Worm (Caenorhabditis elegans) whole organism, L1 larva: ENCODE results near the gene vps-24.

ENCODE experiments used
- C16A3.4 ChIP-seq: fragments of 150-350 bp; optimal IDR thresholded peaks from 2 replicates; lab custom pipeline; 2014; ENCODE audit warnings: missing biosample characterization, missing genetic modification characterization
- aha-1 ChIP-seq: fragments of 150-350 bp; optimal IDR thresholded peaks from 2 replicates; lab custom pipeline; 2014; ENCODE audit warnings: missing biosample characterization, missing genetic modification characterization
- alr-1 ChIP-seq: fragments of 200-800 bp; sonication (Bioruptor generic); optimal IDR thresholded peaks from 2 replicates; lab custom pipeline; 2018; ENCODE audit warnings: borderline replicate concordance, mild to moderate bottlenecking, missing genetic modification characterization, missing compliant biosample characterization
- ama-1 ChIP-seq: fragments of 150-350 bp; optimal IDR thresholded peaks from 2 replicates; lab custom pipeline; 2014
- blmp-1 ChIP-seq: fragments of 150-350 bp; optimal IDR thresholded peaks from 2 replicates; lab custom pipeline; 2014; ENCODE audit warnings: missing biosample characterization, missing genetic modification characterization
- ceh-8 ChIP-seq: fragments of 200-800 bp; sonication (Bioruptor generic); optimal IDR thresholded peaks from 2 replicates; lab custom pipeline; 2018; ENCODE audit warnings: mild to moderate bottlenecking, missing genetic modification characterization, moderate library complexity, missing compliant biosample characterization
- ceh-82 ChIP-seq, 3 experiments: fragments of 150-350 bp in 1 of 3; sonication (generic microtip) in 2 of 3; optimal IDR thresholded peaks; 2 replicates each; lab custom pipeline; 2014 to 2017; ENCODE audit warnings: missing biosample characterization in 3 of 3, missing genetic modification characterization in 3 of 3
- ceh-88 ChIP-seq: fragments of 200-800 bp; sonication (Bioruptor generic); IDR thresholded peaks from 2 replicates; pipeline ENCODE4 v1.3.6; 2022; ENCODE audit warnings: missing genetic modification characterization, missing compliant biosample characterization
- ceh-90 ChIP-seq: sonication (generic microtip); optimal IDR thresholded peaks from 2 replicates; lab custom pipeline; 2016; ENCODE audit warnings: missing genetic modification characterization, missing compliant biosample characterization
- ces-1 ChIP-seq: fragments of 150-350 bp; optimal IDR thresholded peaks from 2 replicates; lab custom pipeline; 2014; ENCODE audit warnings: missing biosample characterization, missing genetic modification reagents, missing genetic modification characterization
- dpl-1 ChIP-seq, 3 experiments: fragments of 150-350 bp in 2 of 3; sonication (generic microtip) in 1 of 3; optimal IDR thresholded peaks; 2 replicates each; lab custom pipeline; 2014 to 2017; ENCODE audit warnings: missing biosample characterization in 3 of 3, missing genetic modification characterization in 3 of 3, missing genetic modification reagents in 3 of 3
- dsc-1 ChIP-seq: sonication (generic microtip); optimal IDR thresholded peaks from 2 replicates; lab custom pipeline; 2016; ENCODE audit warnings: mild to moderate bottlenecking, missing genetic modification characterization, missing compliant biosample characterization
- efl-1 ChIP-seq, 4 experiments: fragments of 150-350 bp; optimal IDR thresholded peaks in 3 of 4; peaks in 1 of 4; 1 replicate in 1 of 4; 2 replicates in 3 of 4; lab custom pipeline; 2014; ENCODE audit warnings: missing biosample characterization in 2 of 4, missing genetic modification characterization in 2 of 4, missing genetic modification reagents in 2 of 4
- efl-3 ChIP-seq: fragments of 200-800 bp; sonication (Bioruptor generic); optimal IDR thresholded peaks from 2 replicates; lab custom pipeline; 2018; ENCODE audit warnings: mild to moderate bottlenecking, missing genetic modification characterization, missing compliant biosample characterization
- egl-13 ChIP-seq: sonication (generic microtip); optimal IDR thresholded peaks from 2 replicates; lab custom pipeline; 2016; ENCODE audit warnings: missing genotype, missing genetic modification reagents, missing genetic modification characterization, missing compliant biosample characterization
- egl-27 ChIP-seq, 2 experiments: fragments of 150-350 bp in 1 of 2; sonication (generic microtip); optimal IDR thresholded peaks; 3 replicates each; lab custom pipeline; 2017 to 2018; ENCODE audit warnings: missing biosample characterization in 2 of 2, missing genetic modification characterization in 2 of 2, missing genetic modification reagents in 2 of 2
- elt-3 ChIP-seq, 6 experiments: fragments of 150-350 bp in 1 of 6; sonication (generic microtip); optimal IDR thresholded peaks; 2 replicates each; lab custom pipeline; 2017 to 2018; ENCODE audit warnings: missing biosample characterization in 6 of 6, missing genetic modification characterization in 6 of 6, inconsistent platforms in 1 of 6
- grh-1 ChIP-seq: fragments of 200-800 bp; sonication (Bioruptor generic); IDR thresholded peaks from 2 replicates; pipeline ENCODE4 v1.3.6; 2022; ENCODE audit warnings: missing genetic modification reagents, missing genetic modification characterization, missing compliant biosample characterization
- hpl-2 ChIP-seq: fragments of 150-350 bp; optimal IDR thresholded peaks from 2 replicates; lab custom pipeline; 2014; ENCODE audit warnings: missing biosample characterization, missing genetic modification reagents, missing genetic modification characterization
- jun-1 ChIP-seq: fragments of 150-350 bp; optimal IDR thresholded peaks from 2 replicates; lab custom pipeline; 2014; ENCODE audit warnings: missing biosample characterization, missing genetic modification reagents, missing genetic modification characterization
- lin-13 ChIP-seq: fragments of 150-350 bp; optimal IDR thresholded peaks from 2 replicates; lab custom pipeline; 2014; ENCODE audit warnings: missing biosample characterization, missing genetic modification reagents, missing genetic modification characterization
- lin-14 ChIP-seq: fragments of 200-800 bp; sonication (Bioruptor generic); optimal IDR thresholded peaks from 2 replicates; lab custom pipeline; 2018; ENCODE audit warnings: mild to moderate bottlenecking, missing genetic modification characterization, moderate library complexity, missing compliant biosample characterization
- lin-39 ChIP-seq: fragments of 150-350 bp; optimal IDR thresholded peaks from 2 replicates; lab custom pipeline; 2014; ENCODE audit warnings: missing biosample characterization, missing genetic modification reagents, missing genetic modification characterization
- mdl-1 ChIP-seq, 2 experiments: fragments of 150-350 bp; optimal IDR thresholded peaks; 2 replicates each; lab custom pipeline; 2014 to 2017; ENCODE audit warnings: missing biosample characterization in 2 of 2, missing genetic modification characterization in 2 of 2, inconsistent platforms in 1 of 2
- mef-2 ChIP-seq: fragments of 150-350 bp; optimal IDR thresholded peaks from 2 replicates; lab custom pipeline; 2014; ENCODE audit warnings: missing biosample characterization, missing genetic modification characterization
- mep-1 ChIP-seq: fragments of 150-350 bp; optimal IDR thresholded peaks from 2 replicates; lab custom pipeline; 2014; ENCODE audit warnings: missing biosample characterization, missing genetic modification characterization
- nhr-11 ChIP-seq: fragments of 150-350 bp; optimal IDR thresholded peaks from 2 replicates; lab custom pipeline; 2014; ENCODE audit warnings: missing biosample characterization, missing genetic modification characterization
- nhr-19 ChIP-seq: fragments of 200-800 bp; sonication (Bioruptor generic); conservative IDR thresholded peaks from 2 replicates; pipeline ENCODE4 v1.3.6; 2022; ENCODE audit warnings: missing genetic modification characterization, missing compliant biosample characterization
- nhr-20 ChIP-seq: sonication (generic microtip); optimal IDR thresholded peaks from 2 replicates; lab custom pipeline; 2016; ENCODE audit warnings: mild to moderate bottlenecking, missing genetic modification characterization, missing compliant biosample characterization
- nhr-28 ChIP-seq: fragments of 150-350 bp; optimal IDR thresholded peaks from 2 replicates; lab custom pipeline; 2014; ENCODE audit warnings: missing biosample characterization, missing genetic modification characterization
- nhr-47 ChIP-seq: sonication (generic microtip); optimal IDR thresholded peaks from 2 replicates; lab custom pipeline; 2016; ENCODE audit warnings: mild to moderate bottlenecking, missing genetic modification characterization, moderate library complexity, missing compliant biosample characterization
- nhr-71 ChIP-seq: sonication (generic microtip); optimal IDR thresholded peaks from 2 replicates; lab custom pipeline; 2016; ENCODE audit warnings: mild to moderate bottlenecking, missing genetic modification characterization, moderate library complexity, missing compliant biosample characterization
- nhr-77 ChIP-seq: fragments of 150-350 bp; optimal IDR thresholded peaks from 2 replicates; lab custom pipeline; 2014; ENCODE audit warnings: missing biosample characterization, missing genetic modification characterization
- nhr-85 ChIP-seq: sonication (generic microtip); peaks from one replicate; lab custom pipeline; 2016; ENCODE audit warnings: missing genetic modification characterization, inconsistent platforms, missing compliant biosample characterization
- pag-3 ChIP-seq: sonication (generic microtip); optimal IDR thresholded peaks from 2 replicates; lab custom pipeline; 2017; ENCODE audit warnings: missing genetic modification characterization, mild to moderate bottlenecking, missing compliant biosample characterization, antibody characterized with exemption, borderline replicate concordance; ENCODE audit not compliant: insufficient read depth
- pax-3 ChIP-seq: fragments of 200-800 bp; sonication (Bioruptor generic); optimal IDR thresholded peaks from 2 replicates; lab custom pipeline; 2018; ENCODE audit warnings: mild to moderate bottlenecking, missing genetic modification characterization, moderate library complexity, missing compliant biosample characterization
- rnt-1 ChIP-seq: sonication (generic microtip); optimal IDR thresholded peaks from 2 replicates; lab custom pipeline; 2016; ENCODE audit warnings: mild to moderate bottlenecking, missing genetic modification characterization, moderate library complexity, missing compliant biosample characterization
- skn-1 ChIP-seq: fragments of 150-350 bp; optimal IDR thresholded peaks from 2 replicates; lab custom pipeline; 2014; ENCODE audit warnings: missing biosample characterization, missing genetic modification characterization
- snpc-4 ChIP-seq: fragments of 150-350 bp; optimal IDR thresholded peaks from 2 replicates; lab custom pipeline; 2014; ENCODE audit warnings: missing biosample characterization, missing genetic modification characterization
- snu-23 ChIP-seq: sonication (generic microtip); optimal IDR thresholded peaks from 2 replicates; lab custom pipeline; 2016; ENCODE audit warnings: missing genetic modification characterization, missing compliant biosample characterization
- sox-4 ChIP-seq: sonication (generic microtip); optimal IDR thresholded peaks from 2 replicates; lab custom pipeline; 2016; ENCODE audit warnings: missing genetic modification characterization, missing compliant biosample characterization
- sptf-1 ChIP-seq: fragments of 150-350 bp; optimal IDR thresholded peaks from 2 replicates; lab custom pipeline; 2014; ENCODE audit warnings: missing biosample characterization, missing genetic modification characterization
- sup-37 ChIP-seq: fragments of 200-800 bp; sonication (Bioruptor generic); optimal IDR thresholded peaks from 2 replicates; lab custom pipeline; 2018; ENCODE audit warnings: mild to moderate bottlenecking, missing genetic modification characterization, missing compliant biosample characterization
- tlp-1 ChIP-seq: fragments of 150-350 bp; optimal IDR thresholded peaks from 2 replicates; lab custom pipeline; 2014; ENCODE audit warnings: missing biosample characterization, missing genetic modification characterization
- unc-62 ChIP-seq: fragments of 150-350 bp; optimal IDR thresholded peaks from 2 replicates; lab custom pipeline; 2014; ENCODE audit warnings: missing biosample characterization, missing genetic modification reagents, missing genetic modification characterization
- unc-98 ChIP-seq: fragments of 200-800 bp; sonication (Bioruptor generic); IDR thresholded peaks from 2 replicates; pipeline ENCODE4 v1.3.6; 2022; ENCODE audit warnings: missing genetic modification characterization, missing compliant biosample characterization
- vab-15 ChIP-seq: sonication (generic microtip); optimal IDR thresholded peaks from 2 replicates; lab custom pipeline; 2017; ENCODE audit warnings: missing genotype, mild to moderate bottlenecking, missing genetic modification characterization, missing compliant biosample characterization

vps-24 gene

DNA sequence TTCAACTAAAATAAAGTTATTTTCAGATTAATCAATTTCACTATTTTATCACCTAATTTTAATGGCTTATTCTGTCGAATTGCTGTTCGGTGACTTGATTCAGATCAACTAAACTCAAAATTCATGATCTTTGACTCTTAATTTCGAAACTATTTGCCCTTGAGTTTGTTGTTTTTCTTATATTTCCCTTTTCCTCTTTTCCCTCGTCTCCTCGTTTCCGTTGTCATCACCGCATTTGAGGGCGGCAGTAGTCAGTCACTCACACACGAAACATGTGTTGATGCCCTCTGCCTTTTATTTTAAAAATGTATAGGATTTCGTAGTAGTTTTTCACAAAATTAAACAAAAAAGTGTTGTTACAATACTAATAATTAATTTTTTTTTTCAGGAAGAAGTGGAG lies 1.1 kb downstream of the vps-24 start, which contains the start of gene rnh-1.0:
TSS of gene rnh-1.0 (plus strand) at position 389 of the 400 bp plus-strand sequence.
- TF ChIP-seq blmp-1 (tag; lab: Kevin White, UChicago) (peak; percentile 28), mep-1 (peak; percentile 47), skn-1 (peak; percentile 19), dpl-1 (GFP tag; optimal IDR thresholded peaks at IDR 0.05; lab: Kevin White, UChicago) (peak in 2 of 3 experiments; percentile 28 to 30), lin-14 (peak; percentile 67), rnt-1 (peak; percentile 18), efl-1 (optimal IDR thresholded peaks at IDR 0.05; lab: Kevin White, UChicago) (no peak), efl-1 (GFP tag; optimal IDR thresholded peaks at IDR 0.05 in 1 of 2; lab: Kevin White, UChicago) (peak; percentile 9 to 93), nhr-85 (tag; lab: Kevin White, UChicago) (peak; percentile 74), mef-2 (tag; lab: Kevin White, UChicago) (no peak), snu-23 (peak; percentile 11), ces-1 (GFP tag; lab: Kevin White, UChicago) (no peak), nhr-71 (tag; lab: Kevin White, UChicago) (peak; percentile 25), elt-3 (tag; optimal IDR thresholded peaks at IDR 0.05; lab: Kevin White, UChicago) (no peak)

ce11 chrII:4998657-4999056 lies 4.9 kb downstream of the vps-24 start, which contains the start of gene F59A6.11:
Gene F59A6.11 (minus strand): TSS chrII:4998757.
- TF ChIP-seq unc-62 (GFP tag; lab: Kevin White, UChicago) (no peak), alr-1 (tag; lab: Kevin White, UChicago) (no peak), ceh-82 (tag; optimal IDR thresholded peaks at IDR 0.05; lab: Kevin White, UChicago) (no peak), nhr-28 (tag; lab: Kevin White, UChicago) (no peak), nhr-77 (no peak), efl-1 (optimal IDR thresholded peaks at IDR 0.05; lab: Kevin White, UChicago) (no peak), efl-1 (GFP tag; optimal IDR thresholded peaks at IDR 0.05 in 1 of 2; lab: Kevin White, UChicago) (peak in 1 of 2 experiments; percentile 72)

DNA sequence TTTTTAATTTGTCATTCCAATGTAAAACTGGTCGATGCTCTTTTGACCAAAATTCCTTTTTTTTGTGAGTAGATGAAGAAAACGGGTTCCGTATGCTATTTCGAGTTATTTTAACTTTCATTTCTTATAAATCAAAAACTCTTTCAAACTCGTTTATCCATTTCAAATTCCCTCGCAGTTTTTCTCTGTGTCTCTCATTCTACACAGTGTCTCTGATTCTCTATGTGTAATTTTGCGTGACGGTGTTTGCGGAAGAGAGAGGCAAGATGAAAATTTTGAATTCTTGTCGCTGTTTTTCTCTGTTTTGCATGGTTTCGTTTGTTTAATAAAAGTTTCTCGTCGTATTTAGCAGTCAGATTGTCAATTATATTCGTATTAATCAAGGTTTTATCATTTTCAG lies 5.3 kb downstream of the vps-24 start, which contains the start of gene citk-2:
TSS of gene citk-2 (plus strand) at position 399 of the 400 bp plus-strand sequence.
- TF ChIP-seq efl-3 (GFP tag; lab: Kevin White, UChicago) (peak; percentile 38), pax-3 (tag; lab: Kevin White, UChicago) (peak; percentile 79), sup-37 (GFP tag; lab: Kevin White, UChicago) (peak; percentile 52), ama-1 (no peak), snpc-4 (tag; lab: Kevin White, UChicago) (peak; percentile 90), sox-4 (no peak), lin-13 (GFP tag; lab: Kevin White, UChicago) (peak; percentile 79), nhr-11 (tag; lab: Kevin White, UChicago) (peak; percentile 86), nhr-20 (tag; lab: Kevin White, UChicago) (peak; percentile 95), nhr-77 (peak; percentile 61), nhr-28 (tag; lab: Kevin White, UChicago) (no peak), ceh-88 (GFP tag; lab: Robert Waterston, UW) (peak; percentile 63), grh-1 (peak; percentile 95), sptf-1 (tag; lab: Kevin White, UChicago) (no peak), dpl-1 (GFP tag; optimal IDR thresholded peaks at IDR 0.05; lab: Kevin White, UChicago) (peak; percentile 100), ces-1 (GFP tag; lab: Kevin White, UChicago) (no peak), pag-3 (no peak), hpl-2 (GFP tag; lab: Kevin White, UChicago) (no peak), tlp-1 (no peak), C16A3.4 (tag; lab: Kevin White, UChicago) (peak; percentile 92), ceh-8 (GFP tag; lab: Kevin White, UChicago) (peak; percentile 88), unc-98 (GFP tag; lab: Robert Waterston, UW) (peak; percentile 41; the same call in 1 of the 2 replicates), egl-27 (tag; optimal IDR thresholded peaks at IDR 0.05; lab: Kevin White, UChicago) (peak in 1 of 2 experiments; percentile 1), ceh-90 (tag; lab: Kevin White, UChicago) (peak; percentile 60), skn-1 (peak; percentile 94), egl-13 (tag; lab: Kevin White, UChicago) (peak; percentile 85), nhr-47 (peak; percentile 96), dsc-1 (tag; lab: Kevin White, UChicago) (peak; percentile 94), nhr-19 (GFP tag; lab: Robert Waterston, UW) (peak; percentile 93), efl-1 (optimal IDR thresholded peaks at IDR 0.05; lab: Kevin White, UChicago) (peak; percentile 100), efl-1 (GFP tag; optimal IDR thresholded peaks at IDR 0.05 in 1 of 2; lab: Kevin White, UChicago) (peak; percentile 100), aha-1 (tag; lab: Kevin White, UChicago) (peak; percentile 50), mdl-1 (tag; optimal IDR thresholded peaks at IDR 0.05; lab: Kevin White, UChicago) (peak in 1 of 2 experiments; percentile 67), jun-1 (peak; percentile 89), vab-15 (tag; lab: Kevin White, UChicago) (no peak), lin-39 (tag; lab: Kevin White, UChicago) (peak; percentile 90), lin-14 (peak; percentile 88)
